Fruit fly (Drosophila melanogaster): Measurements from ENCODE around the gene dsb.

The dsb gene

dm6 chr3L:1947463-1948126 lies 37.6 kb upstream of the dsb start, which contains the start of the genes mu2 and Cnb (continued):
- no peak for TF ChIP-seq CG18262 (tag; optimal IDR thresholded peaks at IDR 0.05)
- TF ChIP-seq tx (GFP tag; optimal IDR thresholded peaks at IDR 0.05): peak; percentile 2
- no peak for TF ChIP-seq exex (tag; optimal IDR thresholded peaks at IDR 0.05)
- no peak for TF ChIP-seq sisA (GFP tag; IDR thresholded peaks at IDR 0.05)
- peak; percentile 25 for TF ChIP-seq hkb (optimal IDR thresholded peaks at IDR 0.05)
- TF ChIP-seq hkb (GFP tag; IDR thresholded peaks at IDR 0.05): no peak
- no peak for TF ChIP-seq CG7745 (tag; optimal IDR thresholded peaks at IDR 0.05)
- TF ChIP-seq az2 (GFP tag; optimal IDR thresholded peaks at IDR 0.05): no peak
- TF ChIP-seq chinmo (GFP tag; IDR thresholded peaks at IDR 0.05; ENCODE audit: partially characterized antibody): 0 out of 4 replicates have a peak, but pooled peaks have one; percentile 70
- peak; percentile 91 for TF ChIP-seq Blimp-1 (GFP tag; optimal IDR thresholded peaks at IDR 0.05)
- TF ChIP-seq CG3847 (GFP tag; IDR thresholded peaks at IDR 0.05): peak; percentile 82
- peak; percentile 83 for TF ChIP-seq Doc3 (GFP tag; IDR thresholded peaks at IDR 0.05; ENCODE audit: partially characterized antibody)
- no peak for TF ChIP-seq cato (GFP tag; optimal IDR thresholded peaks at IDR 0.05; ENCODE audit: borderline replicate concordance)
- peak; percentile 90 for TF ChIP-seq Sin3A (optimal IDR thresholded peaks at IDR 0.05)
- TF ChIP-seq hb (GFP tag; IDR thresholded peaks at IDR 0.05; ENCODE audit: partially characterized antibody): peak; percentile 73
- no peak for TF ChIP-seq CG18619 (GFP tag; optimal IDR thresholded peaks at IDR 0.05)
- no peak for TF ChIP-seq Aef1 (GFP tag; IDR thresholded peaks at IDR 0.05)
- no peak for TF ChIP-seq scrt (GFP tag; optimal IDR thresholded peaks at IDR 0.05)

DNA sequence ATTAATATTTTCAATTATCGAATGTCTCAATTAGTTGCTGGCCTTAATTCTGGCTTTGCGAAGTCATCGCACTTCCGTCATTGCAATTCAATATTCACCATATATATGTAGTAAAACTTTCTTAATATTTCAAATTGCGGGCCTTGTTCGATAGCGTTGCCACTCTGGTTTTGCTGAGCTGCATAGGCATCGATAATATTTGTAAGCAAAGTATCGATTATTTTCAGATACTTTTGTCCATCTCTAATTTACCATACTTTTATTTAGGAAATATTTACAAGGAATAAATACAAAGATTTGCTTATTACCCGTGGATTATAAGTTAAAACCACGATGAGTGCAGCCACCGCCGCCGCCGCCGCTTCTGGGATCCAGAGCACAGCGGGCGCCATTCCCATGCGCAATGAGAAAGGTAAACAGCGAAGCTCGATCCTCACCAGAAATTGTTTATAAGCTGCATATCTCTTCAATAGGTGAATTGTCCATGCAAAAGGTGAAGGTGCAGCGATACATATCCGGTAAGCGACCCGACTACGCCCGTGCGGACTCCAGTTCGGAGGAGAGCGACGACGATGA lies 30.9 kb upstream of the dsb start, which contains the start of gene Mfap1:
Gene Mfap1, plus strand, starts transcription at position 226 of the 576 bp plus-strand sequence.
- TF ChIP-seq CG11085 (GFP tag; IDR thresholded peaks at IDR 0.05): no peak
- TF ChIP-seq pros (GFP tag; optimal IDR thresholded peaks at IDR 0.05): no peak
- TF ChIP-seq CG10209 (GFP tag; optimal IDR thresholded peaks at IDR 0.05): no peak
- no peak for TF ChIP-seq Sry-β (GFP tag; optimal IDR thresholded peaks at IDR 0.05)
- TF ChIP-seq salm (tag; optimal IDR thresholded peaks at IDR 0.05): no peak
- TF ChIP-seq Stat92E (GFP tag; optimal IDR thresholded peaks at IDR 0.05): no peak
- TF ChIP-seq so (GFP tag; IDR thresholded peaks at IDR 0.05): no peak
- TF ChIP-seq CG31388 (GFP tag; optimal IDR thresholded peaks at IDR 0.05): peak; percentile 10
- TF ChIP-seq CG3995 (GFP tag; optimal IDR thresholded peaks at IDR 0.05): no peak
- TF ChIP-seq Meics (GFP tag; optimal IDR thresholded peaks at IDR 0.05): no peak
- TF ChIP-seq CG32532 (GFP tag; IDR thresholded peaks at IDR 0.05): no peak
- no peak for TF ChIP-seq ems (GFP tag; optimal IDR thresholded peaks at IDR 0.05)
- TF ChIP-seq B-H1 (GFP tag; IDR thresholded peaks at IDR 0.05): no peak
- peak; percentile 42; the same call in 1 of the 3 replicates for TF ChIP-seq mld (GFP tag; IDR thresholded peaks at IDR 0.05; ENCODE audit: partially characterized antibody)
- no peak; the same call in 2 of the 3 replicates for TF ChIP-seq zen2 (GFP tag; IDR thresholded peaks at IDR 0.05; ENCODE audit: partially characterized antibody)
- TF ChIP-seq vnd (GFP tag; IDR thresholded peaks at IDR 0.05; ENCODE audit: partially characterized antibody): 0 out of 3 replicates have a peak, but pooled peaks have one; percentile 43
- no peak for TF ChIP-seq Oli (tag; optimal IDR thresholded peaks at IDR 0.05)
- TF ChIP-seq C15 (GFP tag; IDR thresholded peaks at IDR 0.05): no peak
- TF ChIP-seq insv (GFP tag; optimal IDR thresholded peaks at IDR 0.05): no peak
- peak; percentile 88 for TF ChIP-seq CG34224 (GFP tag; IDR thresholded peaks at IDR 0.05; ENCODE audit: partially characterized antibody)
- no peak for TF ChIP-seq Pdp1 (GFP tag; optimal IDR thresholded peaks at IDR 0.05)
- peak; percentile 88; the same call in 3 of the 4 replicates for TF ChIP-seq chinmo (GFP tag; IDR thresholded peaks at IDR 0.05; ENCODE audit: partially characterized antibody)
- TF ChIP-seq phol (tag; optimal IDR thresholded peaks at IDR 0.05): peak; percentile 30
- no peak for TF ChIP-seq Dip3 (GFP tag; optimal IDR thresholded peaks at IDR 0.05)
- TF ChIP-seq CG8290 (GFP tag; optimal IDR thresholded peaks at IDR 0.05): no peak
- no peak for TF ChIP-seq CG8290 (tag; optimal IDR thresholded peaks at IDR 0.05)
- TF ChIP-seq CG15601 (tag; optimal IDR thresholded peaks at IDR 0.05): no peak
- peak; percentile 98 for TF ChIP-seq E2f2 (GFP tag; IDR thresholded peaks at IDR 0.05)
- no peak for TF ChIP-seq CG11696 (GFP tag; IDR thresholded peaks at IDR 0.05)
- no peak for TF ChIP-seq sr (GFP tag; IDR thresholded peaks at IDR 0.05)
- no peak for TF ChIP-seq Atf3 (GFP tag; optimal IDR thresholded peaks at IDR 0.05)

Data from whole organism, embryonic.